Fruit fly (Drosophila melanogaster): Measurements from ENCODE around the gene 140up.

140up gene

dm6 chr3R:14088887-14089567 lies 36.3 kb downstream of the 140up start, which contains the start of gene Npc2b (continued):
- TF ChIP-seq CG10979 (tag; optimal IDR thresholded peaks at IDR 0.05): peak; percentile 56
- peak; percentile 65 for TF ChIP-seq CG10366 (GFP tag; IDR thresholded peaks at IDR 0.05)
- no peak for TF ChIP-seq Taf1 (GFP tag; IDR thresholded peaks at IDR 0.05)
- TF ChIP-seq CG6272 (GFP tag; IDR thresholded peaks at IDR 0.05): 0 out of 2 replicates have a peak, but pooled peaks have one; percentile 30
- TF ChIP-seq esg (GFP tag; conservative IDR thresholded peaks at IDR 0.05): 0 out of 2 replicates have a peak, but pooled peaks have one; percentile 7
- no peak for TF ChIP-seq CG7745 (tag; optimal IDR thresholded peaks at IDR 0.05)
- TF ChIP-seq tup (GFP tag; optimal IDR thresholded peaks at IDR 0.05): no peak
- no peak for TF ChIP-seq Kr (GFP tag; optimal IDR thresholded peaks at IDR 0.05)
- no peak for TF ChIP-seq org-1 (GFP tag; optimal IDR thresholded peaks at IDR 0.05)
- TF ChIP-seq pnt (GFP tag; optimal IDR thresholded peaks at IDR 0.05): peak; percentile 34
- peak; percentile 26 for TF ChIP-seq B-H2 (GFP tag; optimal IDR thresholded peaks at IDR 0.05)
- peak; percentile 0 to 48 for TF ChIP-seq bsh (GFP tag; optimal IDR thresholded peaks at IDR 0.05)
- TF ChIP-seq fru (optimal IDR thresholded peaks at IDR 0.05): no peak
- peak; percentile 39; the same call in 1 of the 2 replicates for TF ChIP-seq Atf6 (GFP tag; IDR thresholded peaks at IDR 0.05)
- TF ChIP-seq eve (GFP tag; optimal IDR thresholded peaks at IDR 0.05): peak in 1 of 2 experiments; percentile 37
- TF ChIP-seq gsb-n (tag; optimal IDR thresholded peaks at IDR 0.05): no peak
- TF ChIP-seq CG3163 (GFP tag; optimal IDR thresholded peaks at IDR 0.05): peak; percentile 23
- peak; percentile 17 for TF ChIP-seq fd96Cb (tag; optimal IDR thresholded peaks at IDR 0.05)
- peak; percentile 65; the same call in 2 of the 3 replicates for TF ChIP-seq Opbp (GFP tag; IDR thresholded peaks at IDR 0.05; ENCODE audit: partially characterized antibody)
- TF ChIP-seq CG9215 (GFP tag; IDR thresholded peaks at IDR 0.05): no peak
- TF ChIP-seq lmd (GFP tag; IDR thresholded peaks at IDR 0.05): peak; percentile 40; the same call in 1 of the 2 replicates
- TF ChIP-seq usp (GFP tag; optimal IDR thresholded peaks at IDR 0.05): no peak
- TF ChIP-seq peb (GFP tag; IDR thresholded peaks at IDR 0.05): no peak; the same call in 1 of the 2 replicates
- peak; percentile 4 for TF ChIP-seq CG1647 (GFP tag; optimal IDR thresholded peaks at IDR 0.05)
- TF ChIP-seq luna (GFP tag; optimal IDR thresholded peaks at IDR 0.05): no peak
- peak; percentile 45 for TF ChIP-seq ems (GFP tag; optimal IDR thresholded peaks at IDR 0.05)
- TF ChIP-seq Ssrp (tag; optimal IDR thresholded peaks at IDR 0.05): peak; percentile 27
- peak; percentile 12 for TF ChIP-seq ewg (GFP tag; optimal IDR thresholded peaks at IDR 0.05)
- TF ChIP-seq CG14441 (GFP tag; IDR thresholded peaks at IDR 0.05): peak; percentile 20; the same call in 1 of the 2 replicates
- TF ChIP-seq Awh (GFP tag; IDR thresholded peaks at IDR 0.05): no peak
- TF ChIP-seq repo (GFP tag; optimal IDR thresholded peaks at IDR 0.05): no peak
- peak; percentile 20 for TF ChIP-seq Dad (GFP tag; optimal IDR thresholded peaks at IDR 0.05)
- peak; percentile 39; the same call in 1 of the 2 replicates for TF ChIP-seq CG13287 (GFP tag; IDR thresholded peaks at IDR 0.05; ENCODE audit: partially characterized antibody)
- peak; percentile 65 for TF ChIP-seq mam (GFP tag; optimal IDR thresholded peaks at IDR 0.05)
- peak; percentile 22 for TF ChIP-seq trem (tag; optimal IDR thresholded peaks at IDR 0.05)
- TF ChIP-seq ind (GFP tag; optimal IDR thresholded peaks at IDR 0.05): no peak
- TF ChIP-seq CG12942 (GFP tag; optimal IDR thresholded peaks at IDR 0.05): peak; percentile 30
- TF ChIP-seq twi (tag; optimal IDR thresholded peaks at IDR 0.05): peak; percentile 2
- TF ChIP-seq stc (GFP tag; IDR thresholded peaks at IDR 0.05): peak; percentile 9; the same call in 1 of the 2 replicates
- peak; percentile 43 for TF ChIP-seq CG12071 (GFP tag; optimal IDR thresholded peaks at IDR 0.05)
- peak; percentile 56 for TF ChIP-seq dysf (GFP tag; IDR thresholded peaks at IDR 0.05)
- no peak for TF ChIP-seq Hr78 (GFP tag; optimal IDR thresholded peaks at IDR 0.05)
- TF ChIP-seq Rfx (GFP tag; IDR thresholded peaks at IDR 0.05): peak; percentile 80
- peak; percentile 56 for TF ChIP-seq Lhr (GFP tag; optimal IDR thresholded peaks at IDR 0.05)
- TF ChIP-seq E2f1 (GFP tag; IDR thresholded peaks at IDR 0.05): no peak
- peak; percentile 27; the same call in 1 of the 2 replicates for TF ChIP-seq CG6689 (GFP tag; IDR thresholded peaks at IDR 0.05)
- TF ChIP-seq corto (GFP tag; optimal IDR thresholded peaks at IDR 0.05): no peak
- peak; percentile 56; the same call in 2 of the 3 replicates for TF ChIP-seq Aef1 (GFP tag; IDR thresholded peaks at IDR 0.05)
- TF ChIP-seq Oli (tag; optimal IDR thresholded peaks at IDR 0.05): peak; percentile 27
- peak; percentile 54 for TF ChIP-seq CG7839 (tag; optimal IDR thresholded peaks at IDR 0.05)

All from whole organism, embryonic.